Worm (Caenorhabditis elegans): ENCODE measurements around the gene C05D11.8.

- no peak for TF ChIP-seq skn-1 (tag; optimal IDR thresholded peaks at IDR 0.05)
- no peak for TF ChIP-seq dpl-1 (GFP tag; optimal IDR thresholded peaks at IDR 0.05)
- no peak for TF ChIP-seq T20F7.1 (GFP tag; optimal IDR thresholded peaks at IDR 0.05)
- no peak for TF ChIP-seq nhr-76 (tag; optimal IDR thresholded peaks at IDR 0.05)
- no peak for TF ChIP-seq unc-39 (tag; optimal IDR thresholded peaks at IDR 0.05)
- no peak for TF ChIP-seq ZK546.5 (tag; optimal IDR thresholded peaks at IDR 0.05)
- TF ChIP-seq egl-27 (tag; optimal IDR thresholded peaks at IDR 0.05) = no peak
- no peak for TF ChIP-seq ctbp-1 (GFP tag; IDR thresholded peaks at IDR 0.05)
- no peak for TF ChIP-seq daf-8 (GFP tag; IDR thresholded peaks at IDR 0.05)
Observed at ce11 chrIII:6449854-6450253, 22.7 kb upstream of the C05D11.8 start.

Measured in whole organism, L4 larva.